Worm (Caenorhabditis elegans) whole organism, late embryonic: ENCODE measurements around the gene srh-113.

ENCODE experiments used
- C38D4.7 ChIP-seq: fragments of 200-800 bp; sonication (Bioruptor generic); optimal IDR thresholded peaks from 2 replicates; lab custom pipeline; 2018; ENCODE audit warnings: mild to moderate bottlenecking, missing genetic modification characterization, moderate library complexity, missing compliant biosample characterization
- T23F11.4 ChIP-seq: fragments of 200-800 bp; sonication (Bioruptor generic); optimal IDR thresholded peaks from 2 replicates; lab custom pipeline; 2018; ENCODE audit warnings: mild to moderate bottlenecking, missing genetic modification characterization, missing compliant biosample characterization
- ceh-14 ChIP-seq: sonication (generic microtip); optimal IDR thresholded peaks from 2 replicates; lab custom pipeline; 2016; ENCODE audit warnings: missing genotype, missing genetic modification characterization, missing compliant biosample characterization
- elt-2 ChIP-seq: sonication (generic microtip); optimal IDR thresholded peaks from 2 replicates; lab custom pipeline; 2016; ENCODE audit warnings: missing genetic modification reagents, missing genetic modification characterization, missing compliant biosample characterization
- ets-4 ChIP-seq: sonication (generic microtip); optimal IDR thresholded peaks from 2 replicates; lab custom pipeline; 2016; ENCODE audit warnings: missing genetic modification characterization, missing compliant biosample characterization
- hlh-8 ChIP-seq: sonication (generic microtip); optimal IDR thresholded peaks from 2 replicates; lab custom pipeline; 2016; ENCODE audit warnings: missing genotype, missing genetic modification characterization, missing compliant biosample characterization
- lin-11 ChIP-seq: fragments of 200-800 bp; sonication (Bioruptor generic); optimal IDR thresholded peaks from 2 replicates; lab custom pipeline; 2018; ENCODE audit warnings: mild to moderate bottlenecking, missing genetic modification characterization, missing compliant biosample characterization
- madf-2 ChIP-seq: sonication (generic microtip); optimal IDR thresholded peaks from 2 replicates; lab custom pipeline; 2017; ENCODE audit warnings: missing genetic modification characterization, missing compliant biosample characterization
- nhr-11 ChIP-seq: fragments of 150-350 bp; optimal IDR thresholded peaks from 2 replicates; lab custom pipeline; 2014; ENCODE audit warnings: missing biosample characterization, missing genetic modification characterization
- nhr-232 ChIP-seq: sonication (generic microtip); optimal IDR thresholded peaks from 2 replicates; lab custom pipeline; 2016; ENCODE audit warnings: missing genetic modification characterization, missing compliant biosample characterization
- pha-4 ChIP-seq: fragments of 150-350 bp; optimal IDR thresholded peaks from 2 replicates; lab custom pipeline; 2018; ENCODE audit warnings: missing biosample characterization, missing genetic modification reagents, missing genetic modification characterization
- sdc-2 ChIP-seq: sonication (generic microtip); optimal IDR thresholded peaks from 2 replicates; lab custom pipeline; 2016; ENCODE audit warnings: missing genotype, missing genetic modification characterization, missing compliant biosample characterization
- sox-4 ChIP-seq: sonication (generic microtip); optimal IDR thresholded peaks from 2 replicates; lab custom pipeline; 2017; ENCODE audit warnings: mild to moderate bottlenecking, missing genetic modification characterization, inconsistent platforms, missing compliant biosample characterization
- tbx-2 ChIP-seq: sonication (generic microtip); optimal IDR thresholded peaks from 2 replicates; lab custom pipeline; 2016; ENCODE audit warnings: missing genetic modification characterization, missing compliant biosample characterization

- TF ChIP-seq madf-2 (tag; lab: Kevin White, UChicago), result no peak
- no peak for TF ChIP-seq elt-2
- TF ChIP-seq nhr-11 (tag; lab: Kevin White, UChicago), result no peak
- TF ChIP-seq hlh-8 (tag; lab: Kevin White, UChicago), result no peak
- no peak for TF ChIP-seq pha-4 (tag; lab: Kevin White, UChicago)
- TF ChIP-seq nhr-232 (tag; lab: Kevin White, UChicago), result no peak
- no peak for TF ChIP-seq ceh-14 (tag; lab: Kevin White, UChicago)
- TF ChIP-seq ets-4 (tag; lab: Kevin White, UChicago), result no peak
- no peak for TF ChIP-seq C38D4.7
- no peak for TF ChIP-seq tbx-2 (tag; lab: Kevin White, UChicago)
- no peak for TF ChIP-seq sox-4 (tag; lab: Kevin White, UChicago)
- no peak for TF ChIP-seq sdc-2
- TF ChIP-seq T23F11.4 (GFP tag; lab: Kevin White, UChicago), result no peak
- TF ChIP-seq lin-11 (tag; lab: Kevin White, UChicago), result no peak
Measured at ce11 chrV:17232403-17232802, 19.6 kb downstream of the srh-113 start.
